Worm (Caenorhabditis elegans) whole organism, L4/young adult: ENCODE measurements around the gene cest-35.1.

Experiments used
- W03F9.2 ChIP-seq: fragments of 150-350 bp; optimal IDR thresholded peaks from 2 replicates; lab custom pipeline; 2014; ENCODE audit warnings: missing biosample characterization, missing genetic modification characterization
- dao-5 ChIP-seq: sonication (generic microtip); optimal IDR thresholded peaks from 2 replicates; lab custom pipeline; 2016; ENCODE audit warnings: missing genotype, missing genetic modification characterization, moderate library complexity, missing compliant biosample characterization
- him-1 ChIP-seq: sonication (generic microtip); optimal IDR thresholded peaks from 2 replicates; lab custom pipeline; 2016; ENCODE audit warnings: missing genotype, missing genetic modification reagents, missing genetic modification characterization, missing compliant biosample characterization

The cest-35.1 gene

ce11 chrV:5259448-5259847 lies 16.5 kb upstream of the cest-35.1 start, which contains the start of gene srt-70:
Gene srt-70 (minus strand): TSS chrV:5259548.
- TF ChIP-seq W03F9.2 (tag; lab: Kevin White, UChicago), result no peak
- TF ChIP-seq him-1 (tag; lab: Kevin White, UChicago), result no peak
- TF ChIP-seq dao-5 (tag; lab: Kevin White, UChicago), result no peak

DNA sequence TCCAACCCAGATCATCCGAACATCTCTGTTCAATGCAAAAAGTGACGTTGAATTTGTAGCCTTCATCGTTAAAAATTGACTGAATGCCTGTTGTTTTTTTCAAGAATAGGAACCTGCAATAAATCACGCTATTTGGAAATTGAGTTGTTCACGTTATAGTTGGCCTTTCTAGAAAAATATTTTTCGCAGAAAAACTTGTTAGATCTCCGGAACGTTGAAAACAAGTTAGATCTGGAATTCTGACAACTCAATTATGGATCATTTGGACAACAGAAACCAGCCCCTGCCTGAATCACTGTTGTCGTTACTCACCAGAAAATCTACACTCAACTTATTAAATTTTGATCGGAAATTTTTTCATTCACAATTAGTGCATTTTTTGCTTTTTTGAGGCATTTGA lies 14.4 kb upstream of the cest-35.1 start, which contains the start of gene srt-67:
Gene srt-67, minus strand, starts transcription at position 101 of the 400 bp plus-strand sequence.
- TF ChIP-seq dao-5 (tag; lab: Kevin White, UChicago) (no peak), him-1 (tag; lab: Kevin White, UChicago) (no peak), W03F9.2 (tag; lab: Kevin White, UChicago) (no peak)

ce11 chrV:5252016-5252415 lies 9.1 kb upstream of the cest-35.1 start, which contains the start of gene srt-68:
Gene srt-68 (minus strand): TSS chrV:5252116.
- TF ChIP-seq dao-5 (tag; lab: Kevin White, UChicago) (no peak), him-1 (tag; lab: Kevin White, UChicago) (no peak), W03F9.2 (tag; lab: Kevin White, UChicago) (no peak)

- no peak for TF ChIP-seq dao-5 (tag; lab: Kevin White, UChicago)
- TF ChIP-seq him-1 (tag; lab: Kevin White, UChicago), result no peak
- no peak for TF ChIP-seq W03F9.2 (tag; lab: Kevin White, UChicago)
Measured at ce11 chrV:5239903-5240302, 3.0 kb downstream of the cest-35.1 start, which contains the start of gene B0238.15. Gene B0238.15 (plus strand): TSS chrV:5240203.

- no peak for TF ChIP-seq dao-5 (tag; lab: Kevin White, UChicago)
Measured at ce11 chrV:5239404-5239803, 3.5 kb downstream of the cest-35.1 start, which contains the start of gene C52A10.3. Gene C52A10.3 (minus strand): TSS chrV:5239504.

- no peak for TF ChIP-seq him-1 (tag; lab: Kevin White, UChicago)
- TF ChIP-seq dao-5 (tag; lab: Kevin White, UChicago), result no peak
- TF ChIP-seq W03F9.2 (tag; lab: Kevin White, UChicago), result no peak
Measured at ce11 chrV:5237116-5237515, 5.8 kb downstream of the cest-35.1 start, which contains the start of gene cest-35.2. Gene cest-35.2 (minus strand): TSS chrV:5237216.

ce11 chrV:5233777-5234176 lies 9.2 kb downstream of the cest-35.1 start, which contains the start of gene cest-32:
Gene cest-32 (minus strand): TSS chrV:5233891.
- TF ChIP-seq dao-5 (tag; lab: Kevin White, UChicago) (no peak), him-1 (tag; lab: Kevin White, UChicago) (no peak), W03F9.2 (tag; lab: Kevin White, UChicago) (no peak)

DNA sequence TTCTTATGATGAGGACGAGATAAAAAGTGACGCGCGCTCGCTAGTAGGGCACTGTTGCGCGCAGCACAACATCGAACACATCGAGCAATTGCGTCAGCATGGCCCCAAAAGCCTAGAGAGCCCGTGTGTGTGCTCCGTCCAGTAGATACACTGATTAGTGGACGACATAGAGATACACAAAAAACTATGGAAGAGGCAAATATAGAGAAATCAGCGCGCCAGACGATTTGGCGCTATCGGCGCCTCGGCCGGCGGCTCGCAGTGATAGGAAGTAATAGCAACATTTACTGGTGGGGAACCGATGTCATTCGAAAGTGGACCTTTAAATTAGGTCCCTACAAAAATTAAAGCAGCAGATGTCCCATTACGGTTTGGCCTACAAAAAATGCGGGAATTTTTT lies 14.4 kb downstream of the cest-35.1 start:
- TF ChIP-seq him-1 (tag; lab: Kevin White, UChicago), result no peak
- TF ChIP-seq W03F9.2 (tag; lab: Kevin White, UChicago), result no peak
- no peak for TF ChIP-seq dao-5 (tag; lab: Kevin White, UChicago)

DNA sequence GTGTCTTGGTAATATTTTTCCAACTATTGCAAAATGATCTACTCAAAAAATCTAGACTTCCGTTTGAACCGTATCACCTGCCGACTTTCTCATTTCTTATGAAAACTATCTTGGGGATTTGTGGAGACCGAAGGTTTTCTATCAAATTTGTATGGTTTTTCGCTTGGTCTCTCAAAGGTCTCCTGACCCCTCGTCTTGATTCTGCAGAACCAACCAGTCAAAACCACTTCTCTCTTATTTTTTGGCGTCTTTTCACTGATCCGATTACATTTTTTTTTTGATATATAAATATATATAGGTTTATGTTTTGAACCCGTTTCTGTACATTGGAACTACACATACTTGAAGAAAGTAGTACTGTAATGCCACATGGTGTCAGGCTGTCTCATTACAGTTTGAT lies 17.3 kb downstream of the cest-35.1 start:
- TF ChIP-seq dao-5 (tag; lab: Kevin White, UChicago) (no peak), W03F9.2 (tag; lab: Kevin White, UChicago) (no peak), him-1 (tag; lab: Kevin White, UChicago) (no peak)

ce11 chrV:5223044-5223443 lies 19.9 kb downstream of the cest-35.1 start, which contains the start of gene Y49G5B.1:
Gene Y49G5B.1 (plus strand): TSS chrV:5223367.
- TF ChIP-seq dao-5 (tag; lab: Kevin White, UChicago) (no peak), him-1 (tag; lab: Kevin White, UChicago) (no peak), W03F9.2 (tag; lab: Kevin White, UChicago) (no peak)

- TF ChIP-seq W03F9.2 (tag; lab: Kevin White, UChicago) (no peak), dao-5 (tag; lab: Kevin White, UChicago) (no peak), him-1 (tag; lab: Kevin White, UChicago) (no peak)
Measured at ce11 chrV:5213674-5214073, 29.3 kb downstream of the cest-35.1 start.

DNA sequence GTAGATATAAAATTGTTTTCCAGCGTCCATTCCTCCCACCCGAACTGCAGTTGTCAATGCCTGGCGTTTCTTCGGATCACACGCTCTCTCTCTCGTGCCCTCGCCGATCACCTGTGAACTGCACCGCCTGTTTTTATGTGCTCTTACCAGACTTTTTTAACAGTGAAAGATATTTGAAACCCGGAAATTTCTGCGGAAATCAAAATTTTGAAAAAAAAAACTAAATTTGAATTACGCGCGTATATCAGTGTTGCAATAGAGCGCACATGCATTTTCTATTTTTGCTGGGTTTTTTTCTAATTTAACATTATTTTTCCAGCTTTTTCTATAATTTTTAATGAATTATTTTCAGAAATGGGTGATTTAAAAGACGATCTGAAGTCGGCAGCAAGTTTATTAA lies 38.8 kb downstream of the cest-35.1 start, which contains the start of gene ttc-37:
Gene ttc-37, plus strand, starts transcription at position 349 of the 400 bp plus-strand sequence.
- TF ChIP-seq W03F9.2 (tag; lab: Kevin White, UChicago), result no peak
- no peak for TF ChIP-seq dao-5 (tag; lab: Kevin White, UChicago)
- no peak for TF ChIP-seq him-1 (tag; lab: Kevin White, UChicago)

- TF ChIP-seq W03F9.2 (tag; lab: Kevin White, UChicago) (no peak), him-1 (tag; lab: Kevin White, UChicago) (no peak), dao-5 (tag; lab: Kevin White, UChicago) (no peak)
Measured at ce11 chrV:5203643-5204042, 39.3 kb downstream of the cest-35.1 start.

- no peak for TF ChIP-seq dao-5 (tag; lab: Kevin White, UChicago)
- TF ChIP-seq him-1 (tag; lab: Kevin White, UChicago), result no peak
- no peak for TF ChIP-seq W03F9.2 (tag; lab: Kevin White, UChicago)
Measured at ce11 chrV:5201706-5202105, 41.2 kb downstream of the cest-35.1 start.
